Worm (Caenorhabditis elegans) whole organism, L4 larva: Measurements from ENCODE around the gene myo-6.

Experiments used
- D1046.2 ChIP-seq: fragments of 200-800 bp; sonication (Bioruptor generic); IDR thresholded peaks from 2 replicates; pipeline ENCODE4 v1.3.6; 2022; ENCODE audit warnings: missing genetic modification characterization, missing compliant biosample characterization
- F10B5.3 ChIP-seq: sonication (generic microtip); optimal IDR thresholded peaks from 2 replicates; lab custom pipeline; 2016; ENCODE audit warnings: mild to moderate bottlenecking, missing genetic modification characterization, missing compliant biosample characterization
- F26F4.8 ChIP-seq: fragments of 200-800 bp; sonication (Bioruptor generic); conservative IDR thresholded peaks from 2 replicates; pipeline ENCODE4 v1.3.6; 2022; ENCODE audit warnings: missing genetic modification characterization, missing compliant biosample characterization
- F37D6.2 ChIP-seq: sonication (generic microtip); optimal IDR thresholded peaks from 2 replicates; lab custom pipeline; 2016; ENCODE audit warnings: mild to moderate bottlenecking, missing genetic modification characterization, missing compliant biosample characterization
- R02D3.7 ChIP-seq: fragments of 150-350 bp; sonication (generic microtip); optimal IDR thresholded peaks from 3 replicates; lab custom pipeline; 2014; ENCODE audit warnings: missing biosample characterization, missing genetic modification characterization
- T26A8.4 ChIP-seq: fragments of 200-800 bp; sonication (Bioruptor generic); IDR thresholded peaks from 2 replicates; pipeline ENCODE4 v1.3.6; 2022; ENCODE audit warnings: missing genetic modification characterization, missing compliant biosample characterization
- Y48G9A.11 ChIP-seq: fragments of 200-800 bp; sonication (Bioruptor generic); IDR thresholded peaks from 2 replicates; pipeline ENCODE4 v1.3.6; 2022; ENCODE audit warnings: missing genetic modification reagents, missing genetic modification characterization, missing compliant biosample characterization
- Y75B8A.6 ChIP-seq: fragments of 200-800 bp; sonication (Bioruptor generic); IDR thresholded peaks from 2 replicates; pipeline ENCODE4 v1.3.6; 2022; ENCODE audit warnings: missing genetic modification reagents, missing genetic modification characterization, missing compliant biosample characterization
- ZK337.2 ChIP-seq: fragments of 200-800 bp; sonication (Bioruptor generic); IDR thresholded peaks from 2 replicates; pipeline ENCODE4 v1.3.6; 2022; ENCODE audit warnings: missing genetic modification reagents, missing genetic modification characterization, missing compliant biosample characterization
- ceh-20 ChIP-seq: fragments of 200-800 bp; sonication (Bioruptor generic); IDR thresholded peaks from 2 replicates; pipeline ENCODE4 v1.3.6; 2022; ENCODE audit warnings: missing genetic modification reagents, missing genetic modification characterization, missing compliant biosample characterization
- ceh-28 ChIP-seq: fragments of 150-350 bp; optimal IDR thresholded peaks from 2 replicates; lab custom pipeline; 2014; ENCODE audit warnings: missing biosample characterization, missing genetic modification reagents, missing genetic modification characterization
- ceh-32 ChIP-seq: sonication (generic microtip); optimal IDR thresholded peaks from 2 replicates; lab custom pipeline; 2016; ENCODE audit warnings: mild to moderate bottlenecking, missing genetic modification characterization, missing compliant biosample characterization; ENCODE audit not compliant: poor library complexity
- ctbp-1 ChIP-seq: fragments of 200-800 bp; sonication (Bioruptor generic); IDR thresholded peaks from 2 replicates; pipeline ENCODE4 v1.3.6; 2022; ENCODE audit warnings: missing genetic modification reagents, missing genetic modification characterization, missing compliant biosample characterization
- daf-12 ChIP-seq: fragments of 150-350 bp; optimal IDR thresholded peaks from 2 replicates; lab custom pipeline; 2014; ENCODE audit warnings: missing biosample characterization, missing genetic modification reagents, missing genetic modification characterization
- dmd-9 ChIP-seq: fragments of 200-800 bp; sonication (Bioruptor generic); IDR thresholded peaks from 2 replicates; pipeline ENCODE4 v1.3.6; 2022; ENCODE audit warnings: missing genetic modification reagents, missing genetic modification characterization, missing compliant biosample characterization
- dpl-1 ChIP-seq: fragments of 150-350 bp; optimal IDR thresholded peaks from 2 replicates; lab custom pipeline; 2014; ENCODE audit warnings: missing biosample characterization, missing genetic modification reagents, missing genetic modification characterization
- egl-27 ChIP-seq: sonication (generic microtip); optimal IDR thresholded peaks from 3 replicates; lab custom pipeline; 2017; ENCODE audit warnings: missing biosample characterization, missing genetic modification reagents, missing genetic modification characterization
- fkh-10 ChIP-seq: fragments of 150-350 bp; optimal IDR thresholded peaks from 2 replicates; lab custom pipeline; 2014; ENCODE audit warnings: missing biosample characterization, missing genetic modification reagents, missing genetic modification characterization
- hif-1 ChIP-seq, 2 experiments: sonication (generic microtip); optimal IDR thresholded peaks; 2 replicates each; lab custom pipeline; 2016 to 2017; ENCODE audit warnings: missing compliant biosample characterization in 2 of 2, missing genetic modification characterization in 2 of 2, missing genetic modification reagents in 2 of 2, missing genotype in 2 of 2, mild to moderate bottlenecking in 1 of 2
- hlh-30 ChIP-seq: sonication (generic microtip); optimal IDR thresholded peaks from 2 replicates; lab custom pipeline; 2017; ENCODE audit warnings: antibody characterized with exemption, mild to moderate bottlenecking, missing genetic modification characterization, missing compliant biosample characterization; ENCODE audit not compliant: insufficient read depth
- hmg-1.1 ChIP-seq: fragments of 200-800 bp; sonication (Bioruptor generic); IDR thresholded peaks from 2 replicates; pipeline ENCODE4 v1.3.6; 2022; ENCODE audit warnings: missing genetic modification reagents, missing genetic modification characterization, missing compliant biosample characterization
- jun-1 ChIP-seq: fragments of 150-350 bp; optimal IDR thresholded peaks from 2 replicates; lab custom pipeline; 2014; ENCODE audit warnings: missing biosample characterization, missing genetic modification reagents, missing genetic modification characterization
- lin-1 ChIP-seq: fragments of 200-800 bp; sonication (Bioruptor generic); IDR thresholded peaks from 2 replicates; pipeline ENCODE4 v1.3.6; 2022; ENCODE audit warnings: missing genetic modification reagents, missing genetic modification characterization, missing compliant biosample characterization
- lin-13 ChIP-seq: fragments of 150-350 bp; optimal IDR thresholded peaks from 2 replicates; lab custom pipeline; 2014; ENCODE audit warnings: missing biosample characterization, missing genetic modification reagents, missing genetic modification characterization
- lin-15B ChIP-seq: fragments of 150-350 bp; sonication (generic microtip); optimal IDR thresholded peaks from 3 replicates; lab custom pipeline; 2014; ENCODE audit warnings: missing biosample characterization, missing genetic modification characterization
- lsy-2 ChIP-seq, 2 experiments: fragments of 150-350 bp in 1 of 2; sonication (generic microtip) in 1 of 2; optimal IDR thresholded peaks; 2 replicates each; lab custom pipeline; 2014 to 2017; ENCODE audit warnings: missing biosample characterization in 2 of 2, missing genetic modification characterization in 2 of 2
- mdl-1 ChIP-seq, 2 experiments: fragments of 150-350 bp in 1 of 2; sonication (generic microtip) in 1 of 2; optimal IDR thresholded peaks; 2 replicates each; lab custom pipeline; 2014 to 2017; ENCODE audit warnings: missing biosample characterization in 2 of 2, missing genetic modification characterization in 2 of 2
- mep-1 ChIP-seq: fragments of 150-350 bp; sonication (generic microtip); optimal IDR thresholded peaks from 3 replicates; lab custom pipeline; 2014; ENCODE audit warnings: missing biosample characterization, missing genetic modification characterization
- nhr-102 ChIP-seq: sonication (generic microtip); optimal IDR thresholded peaks from 2 replicates; lab custom pipeline; 2016; ENCODE audit warnings: mild to moderate bottlenecking, missing genetic modification characterization, moderate library complexity, missing compliant biosample characterization
- nhr-11 ChIP-seq: fragments of 150-350 bp; optimal IDR thresholded peaks from 2 replicates; lab custom pipeline; 2014; ENCODE audit warnings: missing biosample characterization, missing genetic modification characterization
- nhr-111 ChIP-seq: fragments of 200-800 bp; sonication (Bioruptor generic); optimal IDR thresholded peaks from 2 replicates; lab custom pipeline; 2018; ENCODE audit warnings: mild to moderate bottlenecking, missing genetic modification characterization, missing compliant biosample characterization
- nhr-28 ChIP-seq: fragments of 150-350 bp; optimal IDR thresholded peaks from 2 replicates; lab custom pipeline; 2014; ENCODE audit warnings: missing biosample characterization, missing genetic modification characterization
- nhr-48 ChIP-seq: sonication (generic microtip); optimal IDR thresholded peaks from 2 replicates; lab custom pipeline; 2016; ENCODE audit warnings: mild to moderate bottlenecking, missing genetic modification characterization, missing compliant biosample characterization
- pha-4 ChIP-seq, 2 experiments: fragments of 150-350 bp in 1 of 2; fragments of 200-800 bp in 1 of 2; sonication (Bioruptor generic) in 1 of 2; IDR thresholded peaks in 1 of 2; optimal IDR thresholded peaks in 1 of 2; 2 replicates each; pipeline versions ENCODE4 v1.3.6 to Lab custom; 2014 to 2022; ENCODE audit warnings: missing genetic modification characterization in 2 of 2, missing genetic modification reagents in 2 of 2, missing biosample characterization in 1 of 2, missing compliant biosample characterization in 1 of 2
- php-3 ChIP-seq: fragments of 200-800 bp; sonication (Bioruptor generic); IDR thresholded peaks from 2 replicates; pipeline ENCODE4 v1.3.6; 2022; ENCODE audit warnings: missing genetic modification reagents, missing genetic modification characterization, missing compliant biosample characterization
- pqm-1 ChIP-seq: sonication (generic microtip); optimal IDR thresholded peaks from 2 replicates; lab custom pipeline; 2017; ENCODE audit warnings: missing biosample characterization, missing genetic modification characterization
- rbr-2 ChIP-seq: sonication (generic microtip); optimal IDR thresholded peaks from 2 replicates; lab custom pipeline; 2016; ENCODE audit warnings: missing genotype, missing genetic modification characterization, missing compliant biosample characterization
- snpc-1.2 ChIP-seq: fragments of 200-800 bp; sonication (Bioruptor generic); IDR thresholded peaks from 2 replicates; pipeline ENCODE4 v1.3.6; 2022; ENCODE audit warnings: missing genetic modification reagents, missing genetic modification characterization, missing compliant biosample characterization
- spr-1 ChIP-seq: sonication (generic microtip); optimal IDR thresholded peaks from 2 replicates; lab custom pipeline; 2016; ENCODE audit warnings: mild to moderate bottlenecking, missing genetic modification characterization, missing compliant biosample characterization
- unc-62 ChIP-seq, 3 experiments: fragments of 150-350 bp in 1 of 3; sonication (generic microtip); optimal IDR thresholded peaks in 2 of 3; peaks in 1 of 3; 1 replicate in 1 of 3; 2 replicates in 2 of 3; lab custom pipeline; 2014 to 2017; ENCODE audit warnings: missing biosample characterization in 3 of 3, missing genetic modification characterization in 3 of 3, missing genetic modification reagents in 3 of 3, missing genotype in 1 of 3
- zag-1 ChIP-seq: fragments of 150-350 bp; optimal IDR thresholded peaks from 2 replicates; lab custom pipeline; 2014; ENCODE audit warnings: missing biosample characterization, missing genetic modification characterization
- zfp-2 ChIP-seq: sonication (generic microtip); optimal IDR thresholded peaks from 2 replicates; lab custom pipeline; 2016; ENCODE audit warnings: mild to moderate bottlenecking, missing genetic modification characterization, missing compliant biosample characterization
- zfp-3 ChIP-seq: fragments of 200-800 bp; sonication (Bioruptor generic); conservative IDR thresholded peaks from 2 replicates; pipeline ENCODE4 v1.3.6; 2022; ENCODE audit warnings: missing genetic modification reagents, missing genetic modification characterization, missing compliant biosample characterization

The myo-6 gene

ce11 chrIII:13464493-13465362, 55.1 kb downstream of the myo-6 start, which contains the start of gene kel-3 (continued):
- TF ChIP-seq php-3 (GFP tag; lab: Robert Waterston, UW) (peak; percentile 89), zag-1 (tag; lab: Kevin White, UChicago) (no peak), ctbp-1 (GFP tag; lab: Robert Waterston, UW) (peak; percentile 79), Y75B8A.6 (GFP tag; lab: Robert Waterston, UW) (peak; percentile 70; the same call in 1 of the 2 replicates), R02D3.7 (no peak), lsy-2 (tag; optimal IDR thresholded peaks at IDR 0.05; lab: Kevin White, UChicago) (peak; percentile 63 to 86), F26F4.8 (GFP tag; lab: Robert Waterston, UW) (peak; percentile 12; the same call in 1 of the 2 replicates), dmd-9 (GFP tag; lab: Robert Waterston, UW) (peak; percentile 67), nhr-102 (tag; lab: Kevin White, UChicago) (peak; percentile 90), snpc-1.2 (GFP tag; lab: Robert Waterston, UW) (peak; percentile 72), hlh-30 (tag; lab: Kevin White, UChicago) (peak; percentile 76), lin-1 (GFP tag; lab: Robert Waterston, UW) (peak; percentile 81), egl-27 (no peak), nhr-11 (tag; lab: Kevin White, UChicago) (peak; percentile 74), lin-13 (peak; percentile 82), mep-1 (tag; lab: Kevin White, UChicago) (peak; percentile 88), lin-15B (tag; lab: Kevin White, UChicago) (peak; percentile 11)

ce11 chrIII:13465918-13466592, 56.5 kb downstream of the myo-6 start, which contains the start of gene cdk-5:
Gene cdk-5, minus strand, starts transcription at chrIII:13466342.
- peak; percentile 1 for TF ChIP-seq ceh-32 (tag; lab: Kevin White, UChicago)
- TF ChIP-seq nhr-111 (GFP tag; lab: Kevin White, UChicago): no peak
- no peak for TF ChIP-seq snpc-1.2 (GFP tag; lab: Robert Waterston, UW)
- peak; percentile 83 for TF ChIP-seq rbr-2
- TF ChIP-seq pqm-1 (tag; lab: Kevin White, UChicago): no peak
- TF ChIP-seq mep-1 (tag; lab: Kevin White, UChicago): peak; percentile 88
- peak; percentile 73; the same call in 1 of the 2 replicates for TF ChIP-seq pha-4 (GFP tag; IDR thresholded peaks at IDR 0.05; lab: Robert Waterston, UW)
- peak; percentile 28 for TF ChIP-seq pha-4 (tag; optimal IDR thresholded peaks at IDR 0.05; lab: Kevin White, UChicago)
- peak; percentile 86 for TF ChIP-seq hlh-30 (tag; lab: Kevin White, UChicago)
- 0 out of 2 replicates have a peak, but pooled peaks have one; percentile 58 for TF ChIP-seq zfp-3 (GFP tag; lab: Robert Waterston, UW)
- peak; percentile 86 for TF ChIP-seq dpl-1
- peak; percentile 80 for TF ChIP-seq nhr-102 (tag; lab: Kevin White, UChicago)
- peak; percentile 85 for TF ChIP-seq T26A8.4 (GFP tag; lab: Robert Waterston, UW)
- TF ChIP-seq nhr-48 (tag; lab: Kevin White, UChicago): peak; percentile 59
- TF ChIP-seq Y48G9A.11 (GFP tag; lab: Robert Waterston, UW): no peak
- peak in 1 of 2 experiments; percentile 91 for TF ChIP-seq unc-62 (GFP tag; optimal IDR thresholded peaks at IDR 0.05 in 1 of 2; lab: Kevin White, UChicago)
- no peak for TF ChIP-seq unc-62 (tag; optimal IDR thresholded peaks at IDR 0.05; lab: Kevin White, UChicago)
- TF ChIP-seq D1046.2 (GFP tag; lab: Robert Waterston, UW): no peak; the same call in 1 of the 2 replicates
- TF ChIP-seq hif-1 (tag; optimal IDR thresholded peaks at IDR 0.05; lab: Kevin White, UChicago): peak in 1 of 2 experiments; percentile 52
- peak; percentile 63 for TF ChIP-seq F10B5.3 (tag; lab: Kevin White, UChicago)
- peak; percentile 51 for TF ChIP-seq ceh-28 (tag; lab: Kevin White, UChicago)
- 0 out of 2 replicates have a peak, but pooled peaks have one; percentile 6 for TF ChIP-seq lin-1 (GFP tag; lab: Robert Waterston, UW)
- TF ChIP-seq ZK337.2 (GFP tag; lab: Robert Waterston, UW): no peak
- TF ChIP-seq spr-1 (tag; lab: Kevin White, UChicago): peak; percentile 51
- peak; percentile 33 for TF ChIP-seq fkh-10
- peak; percentile 53 for TF ChIP-seq F37D6.2 (tag; lab: Kevin White, UChicago)
- TF ChIP-seq lin-13: peak; percentile 51
- peak; percentile 39 for TF ChIP-seq jun-1 (tag; lab: Kevin White, UChicago)
- TF ChIP-seq hmg-1.1 (GFP tag; lab: Robert Waterston, UW): peak; percentile 83
- TF ChIP-seq mdl-1 (tag; optimal IDR thresholded peaks at IDR 0.05; lab: Kevin White, UChicago): peak in 1 of 2 experiments; percentile 13
- no peak for TF ChIP-seq daf-12 (tag; lab: Kevin White, UChicago)
- peak; percentile 49; the same call in 1 of the 2 replicates for TF ChIP-seq ceh-20
- TF ChIP-seq zfp-2 (tag; lab: Kevin White, UChicago): peak; percentile 86
- peak; percentile 47 for TF ChIP-seq nhr-28 (tag; lab: Kevin White, UChicago)
- 0 out of 2 replicates have a peak, but pooled peaks have one; percentile 37 for TF ChIP-seq ctbp-1 (GFP tag; lab: Robert Waterston, UW)
